Worm (Caenorhabditis elegans) whole organism, L4 larva: ENCODE results near the gene ucr-2.3.

Experiments
- egl-27 ChIP-seq: sonication (generic microtip); optimal IDR thresholded peaks from 3 replicates; lab custom pipeline; 2017; ENCODE audit warnings: missing biosample characterization, missing genetic modification reagents, missing genetic modification characterization
- nhr-25 ChIP-seq: sonication (generic microtip); optimal IDR thresholded peaks from 2 replicates; lab custom pipeline; 2017; ENCODE audit warnings: missing genetic modification characterization, mild to moderate bottlenecking, missing compliant biosample characterization, antibody characterized with exemption, moderate library complexity, borderline replicate concordance; ENCODE audit not compliant: insufficient read depth
- skn-1 ChIP-seq: fragments of 150-350 bp; optimal IDR thresholded peaks from 2 replicates; lab custom pipeline; 2014; ENCODE audit warnings: missing biosample characterization, missing genetic modification characterization
- tag-97 ChIP-seq: fragments of 200-800 bp; sonication (Bioruptor generic); IDR thresholded peaks from 2 replicates; pipeline ENCODE4 v1.3.6; 2022; ENCODE audit warnings: missing genetic modification characterization, missing compliant biosample characterization

ce11 chrIII:879634-880033 lies at the start of gene ucr-2.3, which contains the start of gene T24C4.5:
- TF ChIP-seq tag-97, result no peak
- TF ChIP-seq nhr-25, result no peak
- no peak for TF ChIP-seq skn-1
- no peak for TF ChIP-seq egl-27
